Fruit fly (Drosophila melanogaster): ENCODE data around the gene Gal.

The Gal gene

dm6 chr2L:6050575-6050974, 43.9 kb upstream of the Gal start, which contains the start of gene CG9135 (continued):
- TF ChIP-seq crc (GFP tag; optimal IDR thresholded peaks at IDR 0.05), result no peak
- peak; percentile 99 for TF ChIP-seq unc-4 (GFP tag; IDR thresholded peaks at IDR 0.05; ENCODE audit: partially characterized antibody)
- no peak for TF ChIP-seq Hmr (GFP tag; optimal IDR thresholded peaks at IDR 0.05)
- TF ChIP-seq Lim3 (GFP tag; IDR thresholded peaks at IDR 0.05), result no peak
- TF ChIP-seq CG6813 (GFP tag; optimal IDR thresholded peaks at IDR 0.05), result no peak
- TF ChIP-seq klu (GFP tag; IDR thresholded peaks at IDR 0.05), result no peak
- TF ChIP-seq CG7372 (GFP tag; IDR thresholded peaks at IDR 0.05), result no peak
- peak; percentile 98 for TF ChIP-seq chinmo (GFP tag; IDR thresholded peaks at IDR 0.05; ENCODE audit: partially characterized antibody)
- TF ChIP-seq Bgb (GFP tag; IDR thresholded peaks at IDR 0.05; ENCODE audit: partially characterized antibody), result peak; percentile 99
- TF ChIP-seq E2f2 (GFP tag; IDR thresholded peaks at IDR 0.05), result peak; percentile 72
- TF ChIP-seq gce (GFP tag; IDR thresholded peaks at IDR 0.05), result no peak
- no peak for TF ChIP-seq CG31441 (GFP tag; IDR thresholded peaks at IDR 0.05)
- no peak for TF ChIP-seq CG8290 (GFP tag; optimal IDR thresholded peaks at IDR 0.05)
- peak in 1 of 2 experiments; percentile 55 for TF ChIP-seq CG8290 (tag; optimal IDR thresholded peaks at IDR 0.05)
- peak; percentile 96 for TF ChIP-seq BEAF-32 (GFP tag; optimal IDR thresholded peaks at IDR 0.05)
- peak; percentile 58 for TF ChIP-seq CG15514 (GFP tag; optimal IDR thresholded peaks at IDR 0.05)
- no peak for TF ChIP-seq CG10565 (GFP tag; optimal IDR thresholded peaks at IDR 0.05)
- TF ChIP-seq Med (GFP tag), result peak; percentile 23
- peak; percentile 100 for TF ChIP-seq bbx (GFP tag; IDR thresholded peaks at IDR 0.05; ENCODE audit: partially characterized antibody)
- no peak for TF ChIP-seq pita (GFP tag; optimal IDR thresholded peaks at IDR 0.05)
- TF ChIP-seq CG6791 (GFP tag; IDR thresholded peaks at IDR 0.05; ENCODE audit: partially characterized antibody), result peak; percentile 100
- peak; percentile 6; the same call in 1 of the 3 replicates for TF ChIP-seq CG34422 (GFP tag; IDR thresholded peaks at IDR 0.05)
- TF ChIP-seq NFAT (GFP tag; IDR thresholded peaks at IDR 0.05), result no peak
- no peak for TF ChIP-seq Drgx (GFP tag; IDR thresholded peaks at IDR 0.05)
- TF ChIP-seq vvl (GFP tag; IDR thresholded peaks at IDR 0.05), result no peak
- TF ChIP-seq Scr (GFP tag; IDR thresholded peaks at IDR 0.05; ENCODE audit: partially characterized antibody), result peak; percentile 98
- TF ChIP-seq CG10147 (GFP tag; optimal IDR thresholded peaks at IDR 0.05), result no peak
- no peak for TF ChIP-seq trh (GFP tag; optimal IDR thresholded peaks at IDR 0.05)
- no peak for TF ChIP-seq CG8944 (GFP tag; optimal IDR thresholded peaks at IDR 0.05)
- TF ChIP-seq bsh (GFP tag; optimal IDR thresholded peaks at IDR 0.05), result no peak
- TF ChIP-seq sna (GFP tag; IDR thresholded peaks at IDR 0.05; ENCODE audit: partially characterized antibody), result peak; percentile 98
- peak; percentile 56 for TF ChIP-seq Lhr (GFP tag; optimal IDR thresholded peaks at IDR 0.05)
- TF ChIP-seq ash1 (GFP tag; optimal IDR thresholded peaks at IDR 0.05), result no peak
- no peak for TF ChIP-seq pnt (GFP tag; optimal IDR thresholded peaks at IDR 0.05)
- no peak for TF ChIP-seq CG11560 (tag; IDR thresholded peaks at IDR 0.05)
- no peak for TF ChIP-seq CG10274 (GFP tag; optimal IDR thresholded peaks at IDR 0.05)
- no peak for TF ChIP-seq Meics (GFP tag; optimal IDR thresholded peaks at IDR 0.05)
- peak; percentile 93 for TF ChIP-seq CG2116 (GFP tag; optimal IDR thresholded peaks at IDR 0.05)
- peak; percentile 66 for TF ChIP-seq CG1603 (tag; optimal IDR thresholded peaks at IDR 0.05)
- TF ChIP-seq crol (GFP tag; IDR thresholded peaks at IDR 0.05), result no peak
- no peak for TF ChIP-seq CG6175 (GFP tag; IDR thresholded peaks at IDR 0.05)
- TF ChIP-seq phol (tag; optimal IDR thresholded peaks at IDR 0.05), result peak; percentile 41
- TF ChIP-seq ewg (GFP tag; optimal IDR thresholded peaks at IDR 0.05), result no peak
- TF ChIP-seq nerfin-2 (GFP tag; IDR thresholded peaks at IDR 0.05; ENCODE audit: partially characterized antibody), result peak; percentile 99
- peak; percentile 96 for TF ChIP-seq Dll (GFP tag; IDR thresholded peaks at IDR 0.05; ENCODE audit: partially characterized antibody)
- no peak for TF ChIP-seq CG3163 (GFP tag; optimal IDR thresholded peaks at IDR 0.05)
- TF ChIP-seq Opbp (GFP tag; IDR thresholded peaks at IDR 0.05; ENCODE audit: partially characterized antibody), result peak; percentile 99
- no peak for TF ChIP-seq E2f1 (GFP tag; IDR thresholded peaks at IDR 0.05)
- no peak for TF ChIP-seq dati (GFP tag; IDR thresholded peaks at IDR 0.05)
- no peak for TF ChIP-seq CG13624 (GFP tag; optimal IDR thresholded peaks at IDR 0.05)

Data from whole organism, embryonic.